Worm (Caenorhabditis elegans) whole organism, midembryonic: Measurements from ENCODE around the gene C34B4.2.

ENCODE experiments used
- T22C8.4 ChIP-seq: fragments of 200-800 bp; sonication (Bioruptor generic); IDR thresholded peaks from 2 replicates; pipeline ENCODE4 v1.3.6; 2022; ENCODE audit warnings: missing genetic modification characterization, missing compliant biosample characterization
- cog-1 ChIP-seq: sonication (generic microtip); optimal IDR thresholded peaks from 2 replicates; lab custom pipeline; 2016; ENCODE audit warnings: missing genetic modification characterization, missing compliant biosample characterization
- flt-1 ChIP-seq: fragments of 200-800 bp; sonication (Bioruptor generic); IDR thresholded peaks from 2 replicates; pipeline ENCODE4 v1.3.6; 2022; ENCODE audit warnings: missing genetic modification characterization, missing compliant biosample characterization
- klf-2 ChIP-seq: fragments of 200-800 bp; sonication (Bioruptor generic); conservative IDR thresholded peaks from 2 replicates; pipeline ENCODE4 v1.3.6; 2022; ENCODE audit warnings: missing genetic modification reagents, missing genetic modification characterization, missing compliant biosample characterization
- med-1 ChIP-seq: sonication (generic microtip); optimal IDR thresholded peaks from 2 replicates; lab custom pipeline; 2017; ENCODE audit warnings: missing genetic modification characterization, mild to moderate bottlenecking, missing compliant biosample characterization, antibody characterized with exemption, missing genetic modification reagents; ENCODE audit not compliant: insufficient read depth
- ref-1 ChIP-seq: fragments of 200-800 bp; sonication (Bioruptor generic); conservative IDR thresholded peaks from 2 replicates; pipeline ENCODE4 v1.3.6; 2022; ENCODE audit warnings: missing genetic modification reagents, missing genetic modification characterization, missing compliant biosample characterization
- tab-1 ChIP-seq: fragments of 200-800 bp; sonication (Bioruptor generic); IDR thresholded peaks from 2 replicates; pipeline ENCODE4 v1.3.6; 2022; ENCODE audit warnings: missing genetic modification characterization, missing compliant biosample characterization
- ztf-23 ChIP-seq: fragments of 200-800 bp; sonication (Bioruptor generic); IDR thresholded peaks from 2 replicates; pipeline ENCODE4 v1.3.6; 2022; ENCODE audit warnings: missing genetic modification reagents, missing genetic modification characterization, missing compliant biosample characterization
- ztf-29 ChIP-seq: fragments of 200-800 bp; sonication (Bioruptor generic); IDR thresholded peaks from 2 replicates; pipeline ENCODE4 v1.3.6; 2022; ENCODE audit warnings: missing genetic modification reagents, missing genetic modification characterization, missing compliant biosample characterization

DNA sequence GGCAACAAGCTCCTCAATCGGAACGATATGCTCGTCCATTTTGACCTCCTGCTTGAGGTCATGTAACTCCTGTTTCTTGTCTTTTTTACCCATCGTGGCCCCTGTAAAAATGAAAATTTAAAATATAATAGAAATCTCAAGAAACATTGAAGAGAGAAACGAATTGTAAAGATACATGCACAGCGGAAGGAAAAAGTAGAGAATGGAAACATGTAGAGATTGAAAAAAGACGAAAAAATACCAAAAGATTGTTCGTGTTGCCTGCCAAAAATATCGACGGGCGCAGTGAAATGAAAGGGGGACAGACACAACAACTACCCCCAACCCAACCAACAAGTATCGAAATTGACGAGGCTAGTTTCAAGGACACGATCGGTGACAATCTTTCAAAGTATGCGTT lies 47.0 kb downstream of the C34B4.2 start, which contains the start of gene eat-6:
- TF ChIP-seq ztf-29 (GFP tag; lab: Robert Waterston, UW) (no peak), ref-1 (GFP tag; lab: Robert Waterston, UW) (no peak), flt-1 (GFP tag; lab: Robert Waterston, UW) (no peak), med-1 (GFP tag; lab: Kevin White, UChicago) (no peak), tab-1 (GFP tag; lab: Robert Waterston, UW) (no peak), ztf-23 (no peak), T22C8.4 (GFP tag; lab: Robert Waterston, UW) (no peak), klf-2 (no peak), cog-1 (tag; lab: Kevin White, UChicago) (no peak)
